Fruit fly (Drosophila melanogaster) whole organism, wandering third instar larva: ENCODE measurements around the gene witty.

Experiments
- CrebA ChIP-seq: fragments of 200-800 bp; sonication (Bioruptor generic); optimal IDR thresholded peaks from 2 replicates; lab custom pipeline; 2016; ENCODE audit warnings: missing biosample characterization, mild to moderate bottlenecking, missing genetic modification characterization, borderline replicate concordance
- Hr78 ChIP-seq: fragments of >200 bp; optimal IDR thresholded peaks from 2 replicates; lab custom pipeline; 2017; ENCODE audit warnings: missing biosample characterization, missing genetic modification characterization
- N ChIP-seq: fragments of >200 bp; optimal IDR thresholded peaks from 2 replicates; lab custom pipeline; 2018; ENCODE audit warnings: missing biosample characterization, missing external identifiers, missing genetic modification characterization

DNA sequence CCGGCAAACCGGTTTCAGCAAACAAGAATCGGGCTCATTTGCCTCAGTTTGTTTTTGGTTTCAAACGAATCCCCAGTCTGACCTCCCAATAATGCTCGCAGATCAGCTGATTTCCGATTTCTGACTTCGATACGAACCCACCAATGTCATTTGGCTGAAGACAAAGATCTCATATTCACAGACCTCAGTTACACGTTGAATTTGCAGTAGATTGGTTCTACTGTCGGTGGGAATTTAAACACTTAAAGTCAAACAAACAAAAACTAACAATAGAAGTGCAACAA, 10.9 kb upstream of the witty start, which contains the start of gene CG14275:
- TF ChIP-seq N (GFP tag; lab: Kevin White, UChicago) (no peak), CrebA (no peak), Hr78 (no peak)
